Worm (Caenorhabditis elegans): Measurements from ENCODE around the gene egg-1.

- no peak for TF ChIP-seq jun-1 (tag; optimal IDR thresholded peaks at IDR 0.05)
- no peak for TF ChIP-seq nhr-77 (tag; optimal IDR thresholded peaks at IDR 0.05)
- no peak for TF ChIP-seq nhr-19 (GFP tag; conservative IDR thresholded peaks at IDR 0.05)
- TF ChIP-seq ces-1 (GFP tag; optimal IDR thresholded peaks at IDR 0.05) = no peak
- peak; percentile 2 for TF ChIP-seq blmp-1 (tag; optimal IDR thresholded peaks at IDR 0.05)
- no peak for TF ChIP-seq rnt-1 (tag; optimal IDR thresholded peaks at IDR 0.05)
- TF ChIP-seq C04F5.9 (tag; optimal IDR thresholded peaks at IDR 0.05) = no peak
- no peak for TF ChIP-seq ceh-82 (tag; optimal IDR thresholded peaks at IDR 0.05)
- no peak for TF ChIP-seq lin-13 (GFP tag; optimal IDR thresholded peaks at IDR 0.05)
- TF ChIP-seq Y116A8C.19 (tag; optimal IDR thresholded peaks at IDR 0.05; ENCODE audit: borderline replicate concordance) = no peak
- no peak for TF ChIP-seq nhr-11 (tag; optimal IDR thresholded peaks at IDR 0.05)
- TF ChIP-seq zag-1 (tag; optimal IDR thresholded peaks at IDR 0.05) = no peak
- TF ChIP-seq lin-35 (GFP tag; optimal IDR thresholded peaks at IDR 0.05) = no peak
- TF ChIP-seq nhr-12 (tag; optimal IDR thresholded peaks at IDR 0.05) = no peak
These were observed 47.8 kb upstream of the egg-1 start, which contains the start of gene pst-2 for ce11 chrIII:5680141-5680540.

All from whole organism, L1 larva.